Worm (Caenorhabditis elegans) whole organism, midembryonic: ENCODE measurements around the gene gid-8.
A peak's percentile ranks its signal among the peaks of the same experiment; 100 is the strongest.

Experiments used
- T22C8.4 ChIP-seq: fragments of 200-800 bp; sonication (Bioruptor generic); IDR thresholded peaks from 2 replicates; pipeline ENCODE4 v1.3.6; 2022; ENCODE audit warnings: missing genetic modification characterization, missing compliant biosample characterization
- cog-1 ChIP-seq: sonication (generic microtip); optimal IDR thresholded peaks from 2 replicates; lab custom pipeline; 2016; ENCODE audit warnings: missing genetic modification characterization, missing compliant biosample characterization
- flt-1 ChIP-seq: fragments of 200-800 bp; sonication (Bioruptor generic); IDR thresholded peaks from 2 replicates; pipeline ENCODE4 v1.3.6; 2022; ENCODE audit warnings: missing genetic modification characterization, missing compliant biosample characterization
- klf-2 ChIP-seq: fragments of 200-800 bp; sonication (Bioruptor generic); conservative IDR thresholded peaks from 2 replicates; pipeline ENCODE4 v1.3.6; 2022; ENCODE audit warnings: missing genetic modification reagents, missing genetic modification characterization, missing compliant biosample characterization
- med-1 ChIP-seq: sonication (generic microtip); optimal IDR thresholded peaks from 2 replicates; lab custom pipeline; 2017; ENCODE audit warnings: missing genetic modification characterization, mild to moderate bottlenecking, missing compliant biosample characterization, antibody characterized with exemption, missing genetic modification reagents; ENCODE audit not compliant: insufficient read depth
- ref-1 ChIP-seq: fragments of 200-800 bp; sonication (Bioruptor generic); conservative IDR thresholded peaks from 2 replicates; pipeline ENCODE4 v1.3.6; 2022; ENCODE audit warnings: missing genetic modification reagents, missing genetic modification characterization, missing compliant biosample characterization
- tab-1 ChIP-seq: fragments of 200-800 bp; sonication (Bioruptor generic); IDR thresholded peaks from 2 replicates; pipeline ENCODE4 v1.3.6; 2022; ENCODE audit warnings: missing genetic modification characterization, missing compliant biosample characterization
- ztf-23 ChIP-seq: fragments of 200-800 bp; sonication (Bioruptor generic); IDR thresholded peaks from 2 replicates; pipeline ENCODE4 v1.3.6; 2022; ENCODE audit warnings: missing genetic modification reagents, missing genetic modification characterization, missing compliant biosample characterization
- ztf-29 ChIP-seq: fragments of 200-800 bp; sonication (Bioruptor generic); IDR thresholded peaks from 2 replicates; pipeline ENCODE4 v1.3.6; 2022; ENCODE audit warnings: missing genetic modification reagents, missing genetic modification characterization, missing compliant biosample characterization

The gid-8 gene

ce11 chrV:1454762-1455161 is 12.8 kb upstream of the gid-8 start, which contains the start of gene chil-14:
TSS of gene chil-14 (plus strand) at chrV:1455062.
- TF ChIP-seq klf-2 (GFP tag; lab: Robert Waterston, UW) (no peak), ztf-29 (GFP tag; lab: Robert Waterston, UW) (no peak), ref-1 (no peak), T22C8.4 (GFP tag; lab: Robert Waterston, UW) (no peak), flt-1 (GFP tag; lab: Robert Waterston, UW) (no peak), cog-1 (tag; lab: Kevin White, UChicago) (no peak), med-1 (GFP tag; lab: Kevin White, UChicago) (no peak), ztf-23 (GFP tag; lab: Robert Waterston, UW) (no peak), tab-1 (GFP tag; lab: Robert Waterston, UW) (no peak)

DNA sequence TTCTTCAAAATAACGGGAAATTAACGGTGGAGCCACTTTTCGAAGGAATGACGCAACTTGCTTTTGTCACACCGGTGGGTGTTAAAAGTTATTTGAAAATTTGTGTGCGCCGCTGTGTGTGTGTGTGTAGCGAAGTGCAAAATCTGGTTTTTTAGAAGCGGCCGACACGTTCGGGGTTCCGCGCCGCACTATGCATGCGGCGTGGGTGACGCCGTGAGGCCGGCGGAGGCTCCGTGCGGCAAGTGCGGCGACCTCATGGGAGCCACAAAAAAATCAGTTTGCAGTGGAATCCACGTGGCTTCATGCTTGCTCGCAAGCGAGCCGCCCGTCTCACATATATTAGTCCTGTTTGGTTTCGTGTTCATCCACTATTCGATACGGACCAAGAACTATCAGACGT is 12.3 kb upstream of the gid-8 start:
- no peak for TF ChIP-seq med-1 (GFP tag; lab: Kevin White, UChicago)
- no peak for TF ChIP-seq cog-1 (tag; lab: Kevin White, UChicago)
- TF ChIP-seq T22C8.4 (GFP tag; lab: Robert Waterston, UW), result no peak
- TF ChIP-seq klf-2 (GFP tag; lab: Robert Waterston, UW), result no peak
- TF ChIP-seq tab-1 (GFP tag; lab: Robert Waterston, UW), result no peak
- no peak for TF ChIP-seq ztf-29 (GFP tag; lab: Robert Waterston, UW)
- TF ChIP-seq flt-1 (GFP tag; lab: Robert Waterston, UW), result no peak
- no peak for TF ChIP-seq ref-1
- no peak for TF ChIP-seq ztf-23 (GFP tag; lab: Robert Waterston, UW)

- no peak for TF ChIP-seq ztf-29 (GFP tag; lab: Robert Waterston, UW)
These were observed 10.9 kb upstream of the gid-8 start for ce11 chrV:1456614-1457013.

- TF ChIP-seq ztf-29 (GFP tag; lab: Robert Waterston, UW) (no peak), tab-1 (GFP tag; lab: Robert Waterston, UW) (no peak), T22C8.4 (GFP tag; lab: Robert Waterston, UW) (no peak), ztf-23 (GFP tag; lab: Robert Waterston, UW) (no peak), ref-1 (no peak), klf-2 (GFP tag; lab: Robert Waterston, UW) (no peak), cog-1 (tag; lab: Kevin White, UChicago) (no peak), med-1 (GFP tag; lab: Kevin White, UChicago) (no peak), flt-1 (GFP tag; lab: Robert Waterston, UW) (no peak)
These were observed 8.1 kb upstream of the gid-8 start for ce11 chrV:1459374-1459926.

DNA sequence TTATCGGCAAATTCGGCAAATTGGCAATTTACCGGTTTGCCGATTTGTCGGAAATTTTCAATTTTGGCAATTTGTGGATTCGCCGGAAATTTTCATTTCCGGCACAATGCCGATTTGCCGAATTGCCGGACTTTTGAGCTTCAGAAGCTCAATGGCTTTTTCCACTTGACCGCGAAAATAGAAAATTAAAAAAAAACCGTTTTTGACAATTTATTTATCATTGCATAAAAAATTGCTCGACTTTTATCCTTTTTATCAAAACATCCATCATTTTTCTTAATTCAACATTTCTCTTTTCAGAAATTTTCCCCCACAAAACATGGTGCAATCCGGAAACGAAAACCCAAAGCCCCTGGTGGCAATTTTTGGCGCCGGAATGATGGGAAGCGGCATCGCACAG is 7.5 kb upstream of the gid-8 start, which contains the start of gene hacd-1:
Gene hacd-1, plus strand, starts transcription at position 301 of the 400 bp plus-strand sequence.
- TF ChIP-seq tab-1 (GFP tag; lab: Robert Waterston, UW) (no peak), ztf-23 (GFP tag; lab: Robert Waterston, UW) (no peak), cog-1 (tag; lab: Kevin White, UChicago) (no peak), flt-1 (GFP tag; lab: Robert Waterston, UW) (no peak), ref-1 (no peak), T22C8.4 (GFP tag; lab: Robert Waterston, UW) (no peak), ztf-29 (GFP tag; lab: Robert Waterston, UW) (no peak), med-1 (GFP tag; lab: Kevin White, UChicago) (no peak), klf-2 (GFP tag; lab: Robert Waterston, UW) (no peak)

DNA sequence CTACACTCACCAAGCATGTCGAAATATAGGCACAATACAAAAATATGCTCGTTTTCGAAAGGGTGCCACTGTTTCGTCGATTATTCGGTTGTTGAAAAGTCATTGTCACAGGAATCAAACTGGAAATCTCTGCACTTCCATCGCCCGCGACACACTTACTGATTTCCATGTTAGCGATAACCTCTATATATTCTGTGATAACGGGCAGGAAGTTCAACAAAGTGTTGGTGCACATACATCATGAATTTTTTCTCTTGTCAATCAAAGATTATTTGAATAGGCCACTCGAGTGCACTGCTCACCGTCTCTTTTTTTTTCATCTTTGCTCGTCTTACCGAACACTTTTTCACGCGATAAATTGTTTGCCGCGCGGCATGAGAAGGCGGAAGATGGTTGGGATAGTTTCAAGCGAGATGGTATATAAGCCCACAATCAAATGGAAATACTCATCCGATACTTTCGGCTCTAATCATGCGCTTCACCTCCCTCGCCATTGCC is 3.0 kb upstream of the gid-8 start, which contains the start of the genes fpn-1.2 and pqn-54:
Gene fpn-1.2, minus strand, starts transcription at position 157 of the 498 bp plus-strand sequence.
Gene pqn-54, plus strand, starts transcription at position 448 of the 498 bp plus-strand sequence.
- no peak for TF ChIP-seq ref-1
- no peak for TF ChIP-seq ztf-23 (GFP tag; lab: Robert Waterston, UW)
- no peak for TF ChIP-seq med-1 (GFP tag; lab: Kevin White, UChicago)
- no peak for TF ChIP-seq cog-1 (tag; lab: Kevin White, UChicago)
- no peak for TF ChIP-seq flt-1 (GFP tag; lab: Robert Waterston, UW)
- no peak for TF ChIP-seq ztf-29 (GFP tag; lab: Robert Waterston, UW)

DNA sequence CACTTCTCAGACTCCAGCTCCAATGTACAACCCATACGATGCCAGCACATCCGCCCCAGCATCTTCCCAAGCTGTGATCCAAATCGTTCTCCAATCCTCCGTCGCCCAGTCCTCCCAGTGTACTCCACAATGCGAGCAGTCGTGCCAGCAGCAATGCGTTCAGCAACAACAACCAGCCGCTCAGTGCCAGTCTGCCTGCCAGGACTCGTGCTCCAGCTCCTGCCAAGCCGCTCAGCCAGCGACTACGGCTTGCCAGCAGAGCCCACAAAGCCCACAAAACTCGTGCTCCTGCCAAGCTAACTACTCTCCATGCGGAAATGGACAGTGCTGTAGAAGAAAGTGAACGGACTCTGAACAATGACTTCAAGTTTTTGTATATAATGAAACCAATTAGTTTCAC is 1.6 kb upstream of the gid-8 start:
- TF ChIP-seq tab-1 (GFP tag; lab: Robert Waterston, UW) (no peak), ref-1 (no peak), ztf-29 (GFP tag; lab: Robert Waterston, UW) (no peak), klf-2 (GFP tag; lab: Robert Waterston, UW) (no peak), T22C8.4 (GFP tag; lab: Robert Waterston, UW) (no peak), med-1 (GFP tag; lab: Kevin White, UChicago) (no peak), ztf-23 (GFP tag; lab: Robert Waterston, UW) (no peak), flt-1 (GFP tag; lab: Robert Waterston, UW) (no peak), cog-1 (tag; lab: Kevin White, UChicago) (no peak)

DNA sequence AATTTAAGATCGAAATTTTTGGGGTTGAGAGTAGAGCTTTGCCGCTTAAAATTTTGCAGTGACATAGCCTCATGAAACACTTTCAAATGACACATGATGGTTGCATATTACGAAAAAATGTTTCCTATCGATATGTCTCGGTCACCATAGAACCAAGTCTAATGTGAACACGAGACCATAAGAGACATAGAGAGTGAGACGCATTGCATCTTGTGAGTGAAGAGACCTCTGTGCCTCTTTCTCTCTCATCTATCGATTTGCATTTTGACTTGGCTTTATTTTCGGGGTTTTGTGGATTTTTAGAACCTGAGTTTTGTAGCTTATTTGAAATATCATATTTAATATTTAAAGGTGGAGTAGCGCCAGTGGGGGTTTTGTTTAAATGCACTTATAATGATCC is 595 bp upstream of the gid-8 start:
- TF ChIP-seq T22C8.4 (GFP tag; lab: Robert Waterston, UW) (peak; percentile 60), cog-1 (tag; lab: Kevin White, UChicago) (no peak)

- TF ChIP-seq ref-1, result no peak
- no peak for TF ChIP-seq tab-1 (GFP tag; lab: Robert Waterston, UW)
- no peak for TF ChIP-seq flt-1 (GFP tag; lab: Robert Waterston, UW)
- TF ChIP-seq med-1 (GFP tag; lab: Kevin White, UChicago), result no peak
- TF ChIP-seq cog-1 (tag; lab: Kevin White, UChicago), result no peak
- TF ChIP-seq ztf-23 (GFP tag; lab: Robert Waterston, UW), result no peak
- no peak for TF ChIP-seq klf-2 (GFP tag; lab: Robert Waterston, UW)
- no peak for TF ChIP-seq T22C8.4 (GFP tag; lab: Robert Waterston, UW)
- TF ChIP-seq ztf-29 (GFP tag; lab: Robert Waterston, UW), result no peak
These were observed 1.4 kb downstream of the gid-8 start for ce11 chrV:1468905-1469304.
